Fruit fly (Drosophila melanogaster) whole organism, embryonic: ENCODE data around the gene flfl.
A peak's percentile ranks its signal among the peaks of the same experiment; 100 is the strongest.

Source experiments
- Adf1 ChIP-seq: fragments of 200-800 bp; sonication (Bioruptor generic); IDR thresholded peaks from 2 replicates; pipeline ENCODE4 v1.3.6; 2022; ENCODE audit warnings: missing biosample characterization, missing genetic modification characterization
- B-H1 ChIP-seq: fragments of 200-800 bp; sonication (Bioruptor generic); IDR thresholded peaks from 3 replicates; pipeline ENCODE4 v1.3.6; 2022; ENCODE audit warnings: missing biosample characterization, missing genetic modification characterization
- BEAF-32 ChIP-seq: fragments of 200-800 bp; sonication (Bioruptor generic); optimal IDR thresholded peaks from 3 replicates; lab custom pipeline; 2017; ENCODE audit warnings: missing biosample characterization, missing genetic modification characterization, mild to moderate bottlenecking, moderate library complexity, missing genetic modification reagents
- CG1529 ChIP-seq: fragments of 200-800 bp; sonication (Bioruptor generic); optimal IDR thresholded peaks from 3 replicates; lab custom pipeline; 2018; ENCODE audit warnings: missing biosample characterization, missing genetic modification characterization
- CG1647 ChIP-seq: fragments of 200-800 bp; sonication (Bioruptor generic); optimal IDR thresholded peaks from 3 replicates; lab custom pipeline; 2016; ENCODE audit warnings: missing biosample characterization, missing genetic modification characterization
- CG16863 ChIP-seq: fragments of 200-800 bp; sonication (Bioruptor generic); optimal IDR thresholded peaks from 3 replicates; lab custom pipeline; 2016; ENCODE audit warnings: missing biosample characterization, missing genetic modification characterization
- CG31388 ChIP-seq: fragments of 200-800 bp; sonication (Bioruptor generic); optimal IDR thresholded peaks from 2 replicates; lab custom pipeline; 2016; ENCODE audit warnings: missing biosample characterization, missing genetic modification characterization
- CG4328 ChIP-seq: fragments of 200-800 bp; sonication (Bioruptor generic); optimal IDR thresholded peaks from 3 replicates; lab custom pipeline; 2017; ENCODE audit warnings: missing biosample characterization, missing genetic modification reagents, missing genetic modification characterization
- CG43689 ChIP-seq: fragments of 200-800 bp; sonication (Bioruptor generic); IDR thresholded peaks from 2 replicates; pipeline ENCODE4 v1.3.6; 2022; ENCODE audit warnings: missing biosample characterization, missing genetic modification characterization
- CG6854 ChIP-seq: fragments of 200-800 bp; sonication (Bioruptor generic); optimal IDR thresholded peaks from 3 replicates; lab custom pipeline; 2017; ENCODE audit warnings: missing biosample characterization, mild to moderate bottlenecking, missing genetic modification characterization
- CG7963 ChIP-seq: fragments of 200-800 bp; sonication (Bioruptor generic); IDR thresholded peaks from 3 replicates; pipeline ENCODE4 v1.3.6; 2022; ENCODE audit warnings: missing biosample characterization, missing genetic modification characterization; ENCODE audit not compliant: partially characterized antibody
- CG9797 ChIP-seq: fragments of 200-800 bp; sonication (Bioruptor generic); optimal IDR thresholded peaks from 3 replicates; lab custom pipeline; 2018; ENCODE audit warnings: missing biosample characterization, mild to moderate bottlenecking, missing genetic modification characterization
- CrebB ChIP-seq: fragments of 200-800 bp; sonication (Bioruptor generic); optimal IDR thresholded peaks from 3 replicates; lab custom pipeline; 2018; ENCODE audit warnings: missing biosample characterization, mild to moderate bottlenecking, missing genetic modification characterization
- D19A ChIP-seq: fragments of 200-800 bp; optimal IDR thresholded peaks from 3 replicates; lab custom pipeline; 2019; ENCODE audit warnings: missing biosample characterization, mild to moderate bottlenecking, missing genetic modification characterization, moderate library complexity
- Dip2 ChIP-seq: fragments of 200-800 bp; sonication (Bioruptor generic); IDR thresholded peaks from 2 replicates; pipeline ENCODE4 v1.3.6; 2022; ENCODE audit warnings: missing biosample characterization, missing genetic modification characterization
- Dll ChIP-seq: fragments of 200-800 bp; sonication (Bioruptor generic); IDR thresholded peaks from 4 replicates; pipeline ENCODE4 v1.3.6; 2022; ENCODE audit warnings: missing biosample characterization, missing genetic modification characterization; ENCODE audit not compliant: partially characterized antibody
- ERR ChIP-seq: fragments of 200-800 bp; sonication (Bioruptor generic); optimal IDR thresholded peaks from 2 replicates; lab custom pipeline; 2016; ENCODE audit warnings: missing biosample characterization, missing genetic modification characterization
- Fer3 ChIP-seq: fragments of 200-800 bp; sonication (Bioruptor generic); optimal IDR thresholded peaks from 2 replicates; lab custom pipeline; 2018; ENCODE audit warnings: missing biosample characterization, mild to moderate bottlenecking, missing genetic modification characterization, moderate library complexity
- GATAe ChIP-seq: fragments of 200-800 bp; sonication (Bioruptor generic); conservative IDR thresholded peaks from 2 replicates; pipeline ENCODE4 v1.3.6; 2022; ENCODE audit warnings: missing biosample characterization, missing genetic modification characterization
- Gsc ChIP-seq: fragments of 200-800 bp; sonication (Bioruptor generic); IDR thresholded peaks from 2 replicates; pipeline ENCODE4 v1.3.6; 2022; ENCODE audit warnings: missing biosample characterization, missing genetic modification characterization
- HLH4C ChIP-seq: fragments of 200-800 bp; sonication (Bioruptor generic); IDR thresholded peaks from 3 replicates; pipeline ENCODE4 v1.3.6; 2022; ENCODE audit warnings: missing biosample characterization, missing genetic modification characterization; ENCODE audit not compliant: partially characterized antibody
- Lim3 ChIP-seq: fragments of 200-800 bp; sonication (Bioruptor generic); IDR thresholded peaks from 2 replicates; pipeline ENCODE4 v1.3.6; 2022; ENCODE audit warnings: missing biosample characterization, missing genetic modification characterization
- Optix ChIP-seq: fragments of 200-800 bp; sonication (Bioruptor generic); IDR thresholded peaks from 3 replicates; pipeline ENCODE4 v1.3.6; 2022; ENCODE audit warnings: missing biosample characterization, missing genetic modification characterization
- Pdp1 ChIP-seq, 2 experiments: fragments of 200-800 bp; sonication (Bioruptor generic); optimal IDR thresholded peaks; 3 replicates each; lab custom pipeline; 2016; ENCODE audit warnings: missing biosample characterization in 2 of 2, missing genetic modification characterization in 2 of 2, mild to moderate bottlenecking in 1 of 2, moderate library complexity in 1 of 2
- Poxn ChIP-seq: fragments of 200-800 bp; sonication (Bioruptor generic); IDR thresholded peaks from 2 replicates; pipeline ENCODE4 v1.3.6; 2022; ENCODE audit warnings: missing biosample characterization, missing genetic modification characterization
- Sry-β ChIP-seq: fragments of 200-800 bp; sonication (Bioruptor generic); optimal IDR thresholded peaks from 2 replicates; lab custom pipeline; 2018; ENCODE audit warnings: missing biosample characterization, mild to moderate bottlenecking, missing genetic modification characterization, moderate library complexity
- Taf1 ChIP-seq: fragments of 200-800 bp; sonication (Bioruptor generic); IDR thresholded peaks from 2 replicates; pipeline ENCODE4 v1.3.6; 2022; ENCODE audit warnings: missing biosample characterization, missing genetic modification characterization
- al ChIP-seq: fragments of 200-800 bp; sonication (Bioruptor generic); IDR thresholded peaks from 2 replicates; pipeline ENCODE4 v1.3.6; 2022; ENCODE audit warnings: missing biosample characterization, missing genetic modification characterization
- crp ChIP-seq, 2 experiments: fragments of 200-800 bp; sonication (Bioruptor generic); optimal IDR thresholded peaks; 2 replicates in 1 of 2; 3 replicates in 1 of 2; lab custom pipeline; 2017; ENCODE audit warnings: missing biosample characterization in 2 of 2, missing genetic modification characterization in 2 of 2, mild to moderate bottlenecking in 1 of 2, moderate library complexity in 1 of 2
- da ChIP-seq: fragments of 200-800 bp; sonication (Bioruptor generic); optimal IDR thresholded peaks from 2 replicates; lab custom pipeline; 2016; ENCODE audit warnings: missing biosample characterization, missing genetic modification characterization
- dmrt99B ChIP-seq: fragments of 200-800 bp; sonication (Bioruptor generic); optimal IDR thresholded peaks from 2 replicates; lab custom pipeline; 2018; ENCODE audit warnings: missing biosample characterization, mild to moderate bottlenecking, missing genetic modification characterization, moderate library complexity
- emc ChIP-seq: fragments of 200-800 bp; sonication (Bioruptor generic); optimal IDR thresholded peaks from 2 replicates; lab custom pipeline; 2016; ENCODE audit warnings: missing biosample characterization, missing genetic modification characterization
- fru ChIP-seq: fragments of >200 bp; optimal IDR thresholded peaks from 2 replicates; lab custom pipeline; 2017
- ftz-f1 ChIP-seq: fragments of 200-800 bp; sonication (Bioruptor generic); optimal IDR thresholded peaks from 2 replicates; lab custom pipeline; 2016; ENCODE audit warnings: missing biosample characterization, missing genetic modification characterization
- gfzf ChIP-seq: fragments of 200-800 bp; sonication (Bioruptor generic); optimal IDR thresholded peaks from 2 replicates; lab custom pipeline; 2016; ENCODE audit warnings: missing biosample characterization, mild to moderate bottlenecking, missing genetic modification characterization, moderate library complexity
- grn ChIP-seq: fragments of 200-800 bp; sonication (Bioruptor generic); optimal IDR thresholded peaks from 3 replicates; lab custom pipeline; 2017; ENCODE audit warnings: missing biosample characterization, missing genetic modification characterization
- lbe ChIP-seq: fragments of 200-800 bp; sonication (Bioruptor generic); optimal IDR thresholded peaks from 2 replicates; lab custom pipeline; 2016; ENCODE audit warnings: missing biosample characterization, mild to moderate bottlenecking, missing genetic modification characterization
- luna ChIP-seq: fragments of 200-800 bp; sonication (Bioruptor generic); optimal IDR thresholded peaks from 2 replicates; lab custom pipeline; 2016; ENCODE audit warnings: missing biosample characterization, missing genetic modification characterization
- nerfin-1 ChIP-seq: fragments of 200-800 bp; sonication (Bioruptor generic); optimal IDR thresholded peaks from 3 replicates; lab custom pipeline; 2019; ENCODE audit warnings: missing biosample characterization, mild to moderate bottlenecking, missing genetic modification characterization, moderate library complexity
- pan ChIP-seq, 4 experiments: fragments of >200 bp in 3 of 4; fragments of 200-800 bp in 1 of 4; sonication (Bioruptor generic) in 1 of 4; optimal IDR thresholded peaks in 3 of 4; IDR thresholded peaks in 1 of 4; 2 replicates each; pipeline versions ENCODE4 v1.3.6 to Lab custom; 2017 to 2022; ENCODE audit warnings: missing biosample characterization in 2 of 4, missing genetic modification characterization in 2 of 4, mixed read lengths in 1 of 4
- phol ChIP-seq: fragments of 200-800 bp; sonication (Bioruptor generic); optimal IDR thresholded peaks from 3 replicates; lab custom pipeline; 2018; ENCODE audit warnings: missing biosample characterization, mild to moderate bottlenecking, missing genetic modification characterization, moderate library complexity
- pnt ChIP-seq: fragments of 200-800 bp; sonication (Bioruptor generic); optimal IDR thresholded peaks from 3 replicates; lab custom pipeline; 2016; ENCODE audit warnings: missing biosample characterization, missing genetic modification characterization
- row ChIP-seq: fragments of 200-800 bp; sonication (Bioruptor generic); IDR thresholded peaks from 3 replicates; pipeline ENCODE4 v1.3.6; 2022; ENCODE audit warnings: missing biosample characterization, missing genetic modification characterization
- run ChIP-seq: fragments of 200-800 bp; sonication (Bioruptor generic); optimal IDR thresholded peaks from 3 replicates; lab custom pipeline; 2018; ENCODE audit warnings: missing biosample characterization, mild to moderate bottlenecking, missing genetic modification characterization
- tx ChIP-seq: fragments of 200-800 bp; sonication (Bioruptor generic); optimal IDR thresholded peaks from 2 replicates; lab custom pipeline; 2016; ENCODE audit warnings: missing biosample characterization, missing genetic modification characterization

Gene flfl

dm6 chr3R:13660924-13661659 is 22.6 kb upstream of the flfl start, which contains the start of gene B52 (continued):
- peak; percentile 75 for TF ChIP-seq nerfin-1 (tag; lab: Kevin White, UChicago)
- TF ChIP-seq Adf1 = peak; percentile 24; the same call in 1 of the 2 replicates
- no peak for TF ChIP-seq GATAe (GFP tag; lab: Robert Waterston, UW)
- TF ChIP-seq CG1529 (GFP tag; lab: Kevin White, UChicago) = peak; percentile 42
- TF ChIP-seq Fer3 = peak; percentile 73
- peak; percentile 80 for TF ChIP-seq CrebB (tag; lab: Kevin White, UChicago)
- peak; percentile 42 for TF ChIP-seq gfzf (GFP tag; lab: Kevin White, UChicago)
- TF ChIP-seq pan (optimal IDR thresholded peaks at IDR 0.05; lab: Kevin White, UChicago) = no peak
- peak in 1 of 2 experiments; percentile 65 for TF ChIP-seq pan (GFP tag; optimal IDR thresholded peaks at IDR 0.05 in 1 of 2, IDR thresholded peaks at IDR 0.05 in 1 of 2)
- TF ChIP-seq CG9797 (GFP tag; lab: Kevin White, UChicago) = peak; percentile 31
- peak; percentile 78 for TF ChIP-seq row (GFP tag; lab: Robert Waterston, UW)
- peak; percentile 73 for TF ChIP-seq BEAF-32 (GFP tag; lab: Kevin White, UChicago)
- TF ChIP-seq CG43689 (GFP tag; lab: Robert Waterston, UW) = no peak
- peak; percentile 53; the same call in 1 of the 2 replicates for TF ChIP-seq al
- 0 out of 3 replicates have a peak, but pooled peaks have one; percentile 28 for TF ChIP-seq CG7963 (GFP tag; lab: Robert Waterston, UW)
- TF ChIP-seq Lim3 (GFP tag; lab: Robert Waterston, UW) = no peak
- no peak; the same call in 1 of the 2 replicates for TF ChIP-seq Gsc (GFP tag; lab: Robert Waterston, UW)
- peak; percentile 34 for TF ChIP-seq pnt (GFP tag; lab: Kevin White, UChicago)
- peak; percentile 16 for TF ChIP-seq D19A (tag; lab: Kevin White, UChicago)
- peak; percentile 69 for TF ChIP-seq CG4328 (GFP tag; lab: Kevin White, UChicago)
- TF ChIP-seq phol (tag; lab: Kevin White, UChicago) = peak; percentile 99
- TF ChIP-seq fru (lab: Kevin White, UChicago) = no peak
- peak; percentile 51 for TF ChIP-seq da (GFP tag; lab: Kevin White, UChicago)
- TF ChIP-seq lbe = peak; percentile 49
- no peak for TF ChIP-seq CG31388 (GFP tag; lab: Kevin White, UChicago)
- TF ChIP-seq Optix (GFP tag; lab: Robert Waterston, UW) = 0 out of 3 replicates have a peak, but pooled peaks have one; percentile 22
- TF ChIP-seq grn = no peak
- peak in 1 of 2 experiments; percentile 35 for TF ChIP-seq Pdp1 (GFP tag; optimal IDR thresholded peaks at IDR 0.05; lab: Kevin White, UChicago)
- TF ChIP-seq B-H1 (GFP tag; lab: Robert Waterston, UW) = peak; percentile 28; the same call in 2 of the 3 replicates
- TF ChIP-seq Poxn (GFP tag; lab: Robert Waterston, UW) = no peak
- TF ChIP-seq run (tag; lab: Kevin White, UChicago) = no peak
- TF ChIP-seq HLH4C = peak; percentile 52; the same call in 2 of the 3 replicates
- TF ChIP-seq crp (GFP tag; optimal IDR thresholded peaks at IDR 0.05; lab: Kevin White, UChicago) = peak in 1 of 2 experiments; percentile 20
- no peak for TF ChIP-seq CG1647 (GFP tag; lab: Kevin White, UChicago)
- 0 out of 4 replicates have a peak, but pooled peaks have one; percentile 47 for TF ChIP-seq Dll
- TF ChIP-seq luna (GFP tag; lab: Kevin White, UChicago) = peak; percentile 53
- TF ChIP-seq ERR (GFP tag; lab: Kevin White, UChicago) = peak; percentile 16
- TF ChIP-seq CG6854 (GFP tag; lab: Kevin White, UChicago) = peak; percentile 70
- peak; percentile 47 for TF ChIP-seq CG16863
- TF ChIP-seq ftz-f1 (GFP tag; lab: Kevin White, UChicago) = no peak
- TF ChIP-seq Dip2 = no peak
- no peak for TF ChIP-seq dmrt99B (tag; lab: Kevin White, UChicago)
- TF ChIP-seq Taf1 (GFP tag; lab: Robert Waterston, UW) = no peak; the same call in 1 of the 2 replicates
- TF ChIP-seq tx = no peak
- TF ChIP-seq Sry-β (GFP tag; lab: Kevin White, UChicago) = no peak
- TF ChIP-seq emc (GFP tag; lab: Kevin White, UChicago) = peak; percentile 24
- TF ChIP-seq, all 482 proteins: peak for 343
